Fruit fly (Drosophila melanogaster) whole organism, prepupa: ENCODE data around the gene CG1824.

Experiments used
- CG11902 ChIP-seq: fragments of 200-800 bp; sonication (Bioruptor generic); optimal IDR thresholded peaks from 3 replicates; lab custom pipeline; 2016; ENCODE audit warnings: missing biosample characterization, missing genetic modification characterization
- CG15336 ChIP-seq: fragments of 200-800 bp; sonication (Bioruptor generic); IDR thresholded peaks from 2 replicates; pipeline ENCODE4 v1.3.6; 2022; ENCODE audit warnings: missing biosample characterization, missing genetic modification characterization
- CG16779 ChIP-seq: fragments of 200-800 bp; sonication (Bioruptor generic); optimal IDR thresholded peaks from 3 replicates; lab custom pipeline; 2017; ENCODE audit warnings: missing biosample characterization, mild to moderate bottlenecking, missing genetic modification characterization
- CG3032 ChIP-seq: fragments of 200-800 bp; optimal IDR thresholded peaks from 2 replicates; lab custom pipeline; 2019; ENCODE audit warnings: missing biosample characterization, mild to moderate bottlenecking, missing genetic modification characterization, moderate library complexity
- CG31627 ChIP-seq: fragments of 200-800 bp; sonication (Bioruptor generic); optimal IDR thresholded peaks from 3 replicates; lab custom pipeline; 2016; ENCODE audit warnings: missing biosample characterization, missing genetic modification characterization
- CG34406 ChIP-seq: fragments of 200-800 bp; sonication (Bioruptor generic); optimal IDR thresholded peaks from 3 replicates; lab custom pipeline; 2016; ENCODE audit warnings: missing biosample characterization, missing genetic modification characterization
- CG3919 ChIP-seq: fragments of 200-800 bp; sonication (Bioruptor generic); optimal IDR thresholded peaks from 3 replicates; lab custom pipeline; 2016; ENCODE audit warnings: missing biosample characterization, missing genetic modification characterization
- CG6792 ChIP-seq: fragments of 200-800 bp; sonication (Bioruptor generic); optimal IDR thresholded peaks from 3 replicates; lab custom pipeline; 2016; ENCODE audit warnings: missing biosample characterization, missing genetic modification characterization
- CG6808 ChIP-seq: fragments of 200-800 bp; sonication (Bioruptor generic); optimal IDR thresholded peaks from 3 replicates; lab custom pipeline; 2017; ENCODE audit warnings: missing biosample characterization, missing genetic modification characterization, mild to moderate bottlenecking, moderate library complexity, missing genetic modification reagents
- CG6854 ChIP-seq: fragments of 200-800 bp; sonication (Bioruptor generic); optimal IDR thresholded peaks from 2 replicates; lab custom pipeline; 2017; ENCODE audit warnings: missing biosample characterization, mild to moderate bottlenecking, missing genetic modification characterization
- CG7368 ChIP-seq: fragments of 200-800 bp; sonication (Bioruptor generic); optimal IDR thresholded peaks from 3 replicates; lab custom pipeline; 2016; ENCODE audit warnings: missing biosample characterization, missing genetic modification characterization
- CG9139 ChIP-seq: fragments of 200-800 bp; sonication (Bioruptor generic); optimal IDR thresholded peaks from 3 replicates; lab custom pipeline; 2017; ENCODE audit warnings: missing biosample characterization, mild to moderate bottlenecking, missing genetic modification characterization
- Eip75B ChIP-seq: fragments of 200-800 bp; sonication (Bioruptor generic); optimal IDR thresholded peaks from 3 replicates; lab custom pipeline; 2016; ENCODE audit warnings: missing biosample characterization, missing genetic modification characterization
- Eip78C ChIP-seq: fragments of 200-800 bp; sonication (Bioruptor generic); peaks from one replicate; lab custom pipeline; 2016; ENCODE audit warnings: missing biosample characterization, missing genetic modification characterization
- Ets21C ChIP-seq: fragments of 200-800 bp; sonication (Bioruptor generic); optimal IDR thresholded peaks from 3 replicates; lab custom pipeline; 2016; ENCODE audit warnings: missing biosample characterization, missing genetic modification characterization
- Ets96B ChIP-seq: fragments of 200-800 bp; optimal IDR thresholded peaks from 2 replicates; lab custom pipeline; 2019; ENCODE audit warnings: missing biosample characterization, mild to moderate bottlenecking, missing genetic modification characterization, moderate library complexity
- Hr38 ChIP-seq: sonication (Bioruptor generic); optimal IDR thresholded peaks from 2 replicates; lab custom pipeline; 2016; ENCODE audit warnings: missing biosample characterization, missing genetic modification characterization
- Hr39 ChIP-seq: fragments of 200-800 bp; sonication (Bioruptor generic); optimal IDR thresholded peaks from 2 replicates; lab custom pipeline; 2016; ENCODE audit warnings: missing biosample characterization, missing genetic modification characterization
- Lpt ChIP-seq: fragments of 200-800 bp; sonication (Bioruptor generic); optimal IDR thresholded peaks from 3 replicates; lab custom pipeline; 2016; ENCODE audit warnings: missing biosample characterization, missing genetic modification characterization
- Met ChIP-seq: fragments of 200-800 bp; sonication (Bioruptor generic); optimal IDR thresholded peaks from 3 replicates; lab custom pipeline; 2016; ENCODE audit warnings: missing biosample characterization, missing genetic modification characterization
- OdsH ChIP-seq: fragments of 200-800 bp; sonication (Bioruptor generic); optimal IDR thresholded peaks from 3 replicates; lab custom pipeline; 2016; ENCODE audit warnings: missing biosample characterization, missing genetic modification characterization
- Smox ChIP-seq: fragments of 200-800 bp; sonication (Bioruptor generic); optimal IDR thresholded peaks from 3 replicates; lab custom pipeline; 2016; ENCODE audit warnings: missing biosample characterization, missing genetic modification characterization
- Sox102F ChIP-seq: fragments of 200-800 bp; sonication (Bioruptor generic); optimal IDR thresholded peaks from 2 replicates; lab custom pipeline; 2016; ENCODE audit warnings: missing biosample characterization, mild to moderate bottlenecking, missing genetic modification characterization
- Sox15 ChIP-seq: fragments of 200-800 bp; sonication (Bioruptor generic); optimal IDR thresholded peaks from 3 replicates; lab custom pipeline; 2016; ENCODE audit warnings: missing biosample characterization, missing genetic modification characterization
- achi ChIP-seq: fragments of 200-800 bp; sonication (Bioruptor generic); optimal IDR thresholded peaks from 3 replicates; lab custom pipeline; 2016; ENCODE audit warnings: missing biosample characterization, missing genetic modification characterization
- acj6 ChIP-seq: fragments of 200-800 bp; sonication (Bioruptor generic); optimal IDR thresholded peaks from 3 replicates; lab custom pipeline; 2016; ENCODE audit warnings: missing biosample characterization, missing genetic modification characterization
- esn ChIP-seq: fragments of 200-800 bp; sonication (Bioruptor generic); optimal IDR thresholded peaks from 2 replicates; lab custom pipeline; 2016; ENCODE audit warnings: missing biosample characterization, mild to moderate bottlenecking, missing genetic modification characterization, moderate library complexity
- fd59A ChIP-seq: fragments of 200-800 bp; sonication (Bioruptor generic); optimal IDR thresholded peaks from 2 replicates; lab custom pipeline; 2017; ENCODE audit warnings: missing biosample characterization, mild to moderate bottlenecking, missing genetic modification characterization, missing genetic modification reagents
- fd85E ChIP-seq: fragments of 200-800 bp; sonication (Bioruptor generic); optimal IDR thresholded peaks from 3 replicates; lab custom pipeline; 2016; ENCODE audit warnings: missing biosample characterization, missing genetic modification characterization
- fkh ChIP-seq: fragments of 200-800 bp; sonication (Bioruptor generic); optimal IDR thresholded peaks from 3 replicates; lab custom pipeline; 2017; ENCODE audit warnings: missing biosample characterization, mild to moderate bottlenecking, missing genetic modification characterization, moderate library complexity
- lz ChIP-seq: fragments of 200-800 bp; sonication (Bioruptor generic); optimal IDR thresholded peaks from 3 replicates; lab custom pipeline; 2016; ENCODE audit warnings: missing biosample characterization, missing genetic modification characterization
- pdm3 ChIP-seq: fragments of 200-800 bp; sonication (Bioruptor generic); optimal IDR thresholded peaks from 3 replicates; lab custom pipeline; 2016; ENCODE audit warnings: missing biosample characterization, missing genetic modification characterization
- spab ChIP-seq: fragments of 200-800 bp; sonication (Bioruptor generic); optimal IDR thresholded peaks from 2 replicates; lab custom pipeline; 2017; ENCODE audit warnings: missing biosample characterization, mild to moderate bottlenecking, missing genetic modification characterization, missing genetic modification reagents
- svp ChIP-seq: fragments of 200-800 bp; sonication (Bioruptor generic); peaks from one replicate; lab custom pipeline; 2016; ENCODE audit warnings: missing biosample characterization, missing genetic modification characterization
- vri ChIP-seq: fragments of 200-800 bp; sonication (Bioruptor generic); optimal IDR thresholded peaks from 3 replicates; lab custom pipeline; 2016; ENCODE audit warnings: missing biosample characterization, mild to moderate bottlenecking, missing genetic modification characterization

CG1824 gene

dm6 chrX:12595610-12596336 lies at the start of gene CG1824, which contains the start of gene Sec16 (continued):
- TF ChIP-seq Hr38 (GFP tag; lab: Kevin White, UChicago), result no peak
- peak; percentile 5 for TF ChIP-seq Smox (GFP tag; lab: Kevin White, UChicago)
- no peak for TF ChIP-seq Sox102F (GFP tag; lab: Kevin White, UChicago)
- TF ChIP-seq CG6792 (GFP tag; lab: Kevin White, UChicago), result no peak
- TF ChIP-seq CG3919 (GFP tag; lab: Kevin White, UChicago), result peak; percentile 2
- TF ChIP-seq svp (GFP tag; lab: Kevin White, UChicago), result peak; percentile 41
- TF ChIP-seq esn (GFP tag; lab: Kevin White, UChicago), result peak; percentile 41
- TF ChIP-seq CG34406, result peak; percentile 15
- no peak for TF ChIP-seq CG6854 (GFP tag; lab: Kevin White, UChicago)
- TF ChIP-seq, all 60 proteins: peak for 31

- TF ChIP-seq fd85E, result no peak
- TF ChIP-seq Met (GFP tag; lab: Kevin White, UChicago), result no peak
- no peak for TF ChIP-seq Ets21C (GFP tag; lab: Kevin White, UChicago)
- TF ChIP-seq lz, result no peak
- TF ChIP-seq pdm3 (GFP tag; lab: Kevin White, UChicago), result no peak
- TF ChIP-seq CG6792 (GFP tag; lab: Kevin White, UChicago), result no peak
- TF ChIP-seq achi, result no peak
- TF ChIP-seq CG7368 (GFP tag; lab: Kevin White, UChicago), result no peak
- no peak for TF ChIP-seq CG6808 (GFP tag; lab: Kevin White, UChicago)
- TF ChIP-seq vri, result no peak
- TF ChIP-seq Hr39, result no peak
- no peak for TF ChIP-seq Eip75B
- TF ChIP-seq spab (GFP tag; lab: Kevin White, UChicago), result no peak
- no peak for TF ChIP-seq Smox (GFP tag; lab: Kevin White, UChicago)
- TF ChIP-seq CG3032 (tag; lab: Kevin White, UChicago), result no peak
- TF ChIP-seq OdsH (GFP tag; lab: Kevin White, UChicago), result no peak
- TF ChIP-seq, all 60 proteins: peak for 0
Measured at dm6 chrX:12633992-12634391, 38.6 kb upstream of the CG1824 start.

dm6 chrX:12633204-12633603 lies 37.8 kb upstream of the CG1824 start:
- TF ChIP-seq CG31627 (GFP tag; lab: Kevin White, UChicago) (no peak), vri (no peak), Sox102F (GFP tag; lab: Kevin White, UChicago) (no peak), acj6 (GFP tag; lab: Kevin White, UChicago) (no peak), esn (GFP tag; lab: Kevin White, UChicago) (no peak), Sox15 (GFP tag; lab: Kevin White, UChicago) (no peak), Ets96B (no peak), CG16779 (tag; lab: Kevin White, UChicago) (no peak), fd59A (GFP tag; lab: Kevin White, UChicago) (no peak), Lpt (GFP tag; lab: Kevin White, UChicago) (no peak), fkh (GFP tag; lab: Kevin White, UChicago) (no peak), CG11902 (GFP tag; lab: Kevin White, UChicago) (no peak), Hr39 (no peak), CG9139 (GFP tag; lab: Kevin White, UChicago) (no peak), Eip78C (no peak)

dm6 chrX:12632157-12632422 lies 36.7 kb upstream of the CG1824 start:
- TF ChIP-seq vri (peak; percentile 60), CG15336 (no peak), svp (GFP tag; lab: Kevin White, UChicago) (peak; percentile 52)
